Fruit fly (Drosophila melanogaster): ENCODE measurements around the gene CG4839.

DNA sequence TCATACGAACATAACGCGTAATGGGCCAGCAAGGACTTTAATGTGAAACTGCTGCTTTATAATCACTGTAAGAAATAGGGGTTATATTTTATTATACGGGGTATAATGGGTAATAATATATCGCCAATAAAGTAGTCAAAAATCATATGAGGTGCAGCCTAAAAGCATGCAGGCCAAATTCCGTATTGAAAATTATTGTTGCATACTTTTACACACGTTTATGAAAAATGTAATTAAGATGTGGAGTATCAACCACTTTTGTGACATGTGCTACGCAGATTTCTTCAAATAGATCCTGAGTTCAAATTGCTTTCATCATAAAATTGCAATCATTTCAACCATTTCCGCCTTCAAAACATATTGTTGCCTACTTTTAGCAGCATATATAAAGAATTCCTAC lies 13.8 kb upstream of the CG4839 start:
- TF ChIP-seq CG17806 (tag; optimal IDR thresholded peaks at IDR 0.05) (no peak), EcR (GFP tag; optimal IDR thresholded peaks at IDR 0.05) (no peak), CG13204 (GFP tag; optimal IDR thresholded peaks at IDR 0.05) (no peak), CG14655 (GFP tag; optimal IDR thresholded peaks at IDR 0.05) (no peak), CG8301 (tag; optimal IDR thresholded peaks at IDR 0.05) (no peak), gl (tag; optimal IDR thresholded peaks at IDR 0.05) (no peak), D1 (tag; optimal IDR thresholded peaks at IDR 0.05) (no peak)

Measured in whole organism, pupa.